Worm (Caenorhabditis elegans) whole organism, mixed stage, embryonic: ENCODE data around the gene acr-17.
"Not testable (repeated sequence)": the region's sequence is repeated elsewhere in the genome, so short reads cannot be mapped to it uniquely, and the experiment has no call there.

Experiments
- M03D4.4 ChIP-seq: sonication (generic microtip); optimal IDR thresholded peaks from 2 replicates; lab custom pipeline; 2017; ENCODE audit warnings: mild to moderate bottlenecking, missing genetic modification characterization, missing compliant biosample characterization
- bed-3 ChIP-seq: fragments of 200-800 bp; sonication (Bioruptor generic); optimal IDR thresholded peaks from 3 replicates; lab custom pipeline; 2018; ENCODE audit warnings: mild to moderate bottlenecking, missing genetic modification characterization, moderate library complexity, missing compliant biosample characterization
- blmp-1 ChIP-seq: fragments of 150-350 bp; optimal IDR thresholded peaks from 2 replicates; lab custom pipeline; 2014; ENCODE audit warnings: missing biosample characterization, missing genetic modification characterization
- ceh-39 ChIP-seq: fragments of 150-350 bp; optimal IDR thresholded peaks from 2 replicates; lab custom pipeline; 2014; ENCODE audit warnings: missing biosample characterization, missing genetic modification characterization
- ceh-43 ChIP-seq: fragments of 200-800 bp; sonication (Bioruptor generic); optimal IDR thresholded peaks from 2 replicates; lab custom pipeline; 2018; ENCODE audit warnings: mild to moderate bottlenecking, missing genetic modification characterization, moderate library complexity, missing compliant biosample characterization
- ceh-83 ChIP-seq: fragments of 200-800 bp; sonication (Bioruptor generic); optimal IDR thresholded peaks from 2 replicates; lab custom pipeline; 2018; ENCODE audit warnings: mild to moderate bottlenecking, missing genetic modification characterization, missing compliant biosample characterization
- ces-1 ChIP-seq: fragments of 150-350 bp; optimal IDR thresholded peaks from 2 replicates; lab custom pipeline; 2014; ENCODE audit warnings: missing biosample characterization, missing genetic modification reagents, missing genetic modification characterization
- cnd-1 ChIP-seq: fragments of 200-800 bp; sonication (Bioruptor generic); optimal IDR thresholded peaks from 2 replicates; lab custom pipeline; 2018; ENCODE audit warnings: mild to moderate bottlenecking, missing genetic modification characterization, missing compliant biosample characterization
- drap-1 ChIP-seq: fragments of 200-800 bp; sonication (Bioruptor generic); optimal IDR thresholded peaks from 3 replicates; lab custom pipeline; 2018; ENCODE audit warnings: mild to moderate bottlenecking, missing genetic modification characterization, missing compliant biosample characterization
- elt-1 ChIP-seq: sonication (generic microtip); optimal IDR thresholded peaks from 2 replicates; lab custom pipeline; 2017; ENCODE audit warnings: missing genetic modification characterization, mild to moderate bottlenecking, missing compliant biosample characterization, antibody characterized with exemption, moderate library complexity, borderline replicate concordance; ENCODE audit not compliant: insufficient read depth
- elt-3 ChIP-seq: fragments of 150-350 bp; optimal IDR thresholded peaks from 2 replicates; lab custom pipeline; 2014; ENCODE audit warnings: missing biosample characterization, missing genetic modification characterization
- flh-1 ChIP-seq: fragments of 200-800 bp; sonication (Bioruptor generic); optimal IDR thresholded peaks from 2 replicates; lab custom pipeline; 2018; ENCODE audit warnings: mild to moderate bottlenecking, missing genetic modification characterization, moderate library complexity, missing compliant biosample characterization
- hlh-1 ChIP-seq: fragments of 150-350 bp; optimal IDR thresholded peaks from 2 replicates; lab custom pipeline; 2014; ENCODE audit warnings: missing biosample characterization, missing genetic modification reagents, missing genetic modification characterization
- lin-13 ChIP-seq: fragments of 150-350 bp; optimal IDR thresholded peaks from 2 replicates; lab custom pipeline; 2014; ENCODE audit warnings: missing biosample characterization, missing genetic modification characterization
- lin-32 ChIP-seq: fragments of 200-800 bp; sonication (Bioruptor generic); optimal IDR thresholded peaks from 2 replicates; lab custom pipeline; 2018; ENCODE audit warnings: mild to moderate bottlenecking, missing genetic modification characterization, missing compliant biosample characterization
- lsy-2 ChIP-seq: fragments of 150-350 bp; optimal IDR thresholded peaks from 2 replicates; lab custom pipeline; 2014; ENCODE audit warnings: missing biosample characterization, missing genetic modification characterization
- mab-5 ChIP-seq: fragments of 150-350 bp; optimal IDR thresholded peaks from 2 replicates; lab custom pipeline; 2014; ENCODE audit warnings: missing biosample characterization, missing genetic modification characterization
- mep-1 ChIP-seq: fragments of 150-350 bp; optimal IDR thresholded peaks from 2 replicates; lab custom pipeline; 2017; ENCODE audit warnings: missing biosample characterization, missing genetic modification reagents, missing genetic modification characterization, inconsistent platforms
- nhr-12 ChIP-seq: fragments of 150-350 bp; optimal IDR thresholded peaks from 2 replicates; lab custom pipeline; 2014; ENCODE audit warnings: missing biosample characterization, missing genetic modification characterization
- nhr-2 ChIP-seq: fragments of 150-350 bp; optimal IDR thresholded peaks from 2 replicates; lab custom pipeline; 2014; ENCODE audit warnings: missing biosample characterization, missing genetic modification characterization
- nhr-237 ChIP-seq: fragments of 150-350 bp; optimal IDR thresholded peaks from 2 replicates; lab custom pipeline; 2014; ENCODE audit warnings: missing biosample characterization, missing genetic modification characterization
- nhr-28 ChIP-seq: fragments of 150-350 bp; optimal IDR thresholded peaks from 2 replicates; lab custom pipeline; 2014; ENCODE audit warnings: missing biosample characterization, missing genetic modification characterization
- nhr-76 ChIP-seq: sonication (generic microtip); optimal IDR thresholded peaks from 2 replicates; lab custom pipeline; 2017; ENCODE audit warnings: missing biosample characterization, missing genetic modification characterization
- pha-4 ChIP-seq: fragments of 150-350 bp; optimal IDR thresholded peaks from 2 replicates; lab custom pipeline; 2018; ENCODE audit warnings: missing biosample characterization, missing genetic modification reagents, missing genetic modification characterization
- sem-2 ChIP-seq: fragments of 200-800 bp; sonication (Bioruptor generic); optimal IDR thresholded peaks from 2 replicates; lab custom pipeline; 2018; ENCODE audit warnings: mild to moderate bottlenecking, missing genetic modification characterization, missing compliant biosample characterization
- snpc-4 ChIP-seq: fragments of 150-350 bp; optimal IDR thresholded peaks from 2 replicates; lab custom pipeline; 2014; ENCODE audit warnings: missing biosample characterization, missing genetic modification characterization
- sptf-1 ChIP-seq: sonication (generic microtip); optimal IDR thresholded peaks from 2 replicates; lab custom pipeline; 2017; ENCODE audit warnings: mild to moderate bottlenecking, missing genetic modification characterization, moderate library complexity, missing compliant biosample characterization
- unc-120 ChIP-seq: sonication (generic microtip); optimal IDR thresholded peaks from 2 replicates; lab custom pipeline; 2017; ENCODE audit warnings: missing genetic modification characterization, missing compliant biosample characterization; ENCODE audit not compliant: poor library complexity, severe bottlenecking
- unc-62 ChIP-seq: fragments of 150-350 bp; optimal IDR thresholded peaks from 2 replicates; lab custom pipeline; 2014; ENCODE audit warnings: missing biosample characterization, missing genetic modification reagents, missing genetic modification characterization
- zip-8 ChIP-seq: fragments of 150-350 bp; optimal IDR thresholded peaks from 2 replicates; lab custom pipeline; 2014; ENCODE audit warnings: missing biosample characterization, missing genetic modification characterization
- ztf-11 ChIP-seq: fragments of 150-350 bp; optimal IDR thresholded peaks from 2 replicates; lab custom pipeline; 2014; ENCODE audit warnings: missing biosample characterization, missing genetic modification characterization

Gene acr-17

ce11 chrV:2608352-2608751 is at the start of gene acr-17:
acr-17 (plus strand) TSS chrV:2608652.
- no peak for TF ChIP-seq unc-120
- TF ChIP-seq lin-13 (tag; lab: Kevin White, UChicago): no peak
- TF ChIP-seq drap-1 (GFP tag; lab: Kevin White, UChicago): no peak
- TF ChIP-seq sptf-1 (tag; lab: Kevin White, UChicago): no peak
- TF ChIP-seq pha-4: no peak
- TF ChIP-seq nhr-28: no peak
- no peak for TF ChIP-seq lsy-2 (tag; lab: Kevin White, UChicago)
- TF ChIP-seq zip-8: no peak
- no peak for TF ChIP-seq cnd-1 (tag; lab: Kevin White, UChicago)
- TF ChIP-seq, all 35 proteins: peak for 0

DNA sequence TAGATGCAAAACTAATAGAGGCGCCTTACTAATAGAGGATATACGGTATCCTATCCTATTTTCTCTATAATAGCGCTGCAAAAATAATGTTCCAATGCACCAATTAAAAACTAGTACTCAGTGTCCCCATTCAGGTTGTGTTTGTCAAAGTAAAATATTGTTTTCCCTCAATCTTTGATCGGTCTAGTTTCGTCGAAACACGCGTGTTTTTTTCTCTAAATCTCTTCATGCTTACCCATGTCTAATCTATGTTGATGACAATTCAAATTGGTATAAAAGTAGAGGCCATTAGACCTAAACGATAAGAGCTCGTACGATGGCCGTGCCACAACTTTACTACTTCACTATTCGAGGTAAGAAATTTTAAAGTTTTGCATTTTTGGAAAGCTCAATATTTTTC is 47.1 kb upstream of the acr-17 start, which contains the start of gene gst-10:
Gene gst-10 (plus strand): TSS at position 301 of the 400 bp plus-strand sequence.
- TF ChIP-seq sem-2; snpc-4 (tag; lab: Kevin White, UChicago); mep-1 (tag; lab: Kevin White, UChicago): not testable (repeated sequence)

ce11 chrV:2565525-2565924 is 42.9 kb upstream of the acr-17 start, which contains the start of gene Y45G12C.1:
Y45G12C.1 (plus strand) TSS chrV:2565683.
- TF ChIP-seq ztf-11 (tag; lab: Kevin White, UChicago): no peak
- TF ChIP-seq flh-1 (GFP tag; lab: Kevin White, UChicago): no peak
- TF ChIP-seq elt-1: no peak
- no peak for TF ChIP-seq nhr-76
- no peak for TF ChIP-seq lin-32 (GFP tag; lab: Kevin White, UChicago)
- no peak for TF ChIP-seq cnd-1 (tag; lab: Kevin White, UChicago)
- TF ChIP-seq nhr-12 (tag; lab: Kevin White, UChicago): no peak
- TF ChIP-seq blmp-1 (tag; lab: Kevin White, UChicago): no peak
- no peak for TF ChIP-seq sptf-1 (tag; lab: Kevin White, UChicago)
- no peak for TF ChIP-seq ceh-83
- TF ChIP-seq ceh-43 (GFP tag; lab: Kevin White, UChicago): no peak

- TF ChIP-seq lin-32 (GFP tag; lab: Kevin White, UChicago) (no peak), zip-8 (no peak), ceh-43 (GFP tag; lab: Kevin White, UChicago) (no peak), sem-2 (no peak)
- TF ChIP-seq, all 35 proteins: peak for 0
These were observed 37.8 kb upstream of the acr-17 start, which contains the start of gene srj-19 for ce11 chrV:2570643-2571042. srj-19 (minus strand) TSS chrV:2570743.

DNA sequence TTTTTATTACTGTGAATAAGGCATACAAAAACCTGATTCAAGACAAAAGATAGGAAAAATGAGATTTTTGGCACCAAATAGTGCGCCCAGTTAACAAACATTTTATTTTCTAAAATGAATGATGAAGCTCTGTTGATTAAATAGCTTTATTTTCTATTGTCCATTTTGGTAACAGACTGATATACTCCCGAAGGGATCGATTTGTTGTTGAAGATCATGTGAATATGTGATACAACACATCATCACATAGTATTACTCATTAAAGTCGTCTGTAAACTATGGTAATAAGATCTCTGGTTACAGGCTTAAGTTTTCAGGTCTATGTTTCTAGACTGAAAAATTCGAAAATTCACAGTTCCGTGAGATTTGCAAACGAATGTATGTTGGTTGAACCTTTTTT is 35.3 kb upstream of the acr-17 start, which contains the start of gene srj-20:
Gene srj-20 (minus strand): TSS at position 101 of the 400 bp plus-strand sequence.
- TF ChIP-seq elt-3 (tag; lab: Kevin White, UChicago) (no peak), mab-5 (tag; lab: Kevin White, UChicago) (no peak), zip-8 (no peak), cnd-1 (tag; lab: Kevin White, UChicago) (no peak)

DNA sequence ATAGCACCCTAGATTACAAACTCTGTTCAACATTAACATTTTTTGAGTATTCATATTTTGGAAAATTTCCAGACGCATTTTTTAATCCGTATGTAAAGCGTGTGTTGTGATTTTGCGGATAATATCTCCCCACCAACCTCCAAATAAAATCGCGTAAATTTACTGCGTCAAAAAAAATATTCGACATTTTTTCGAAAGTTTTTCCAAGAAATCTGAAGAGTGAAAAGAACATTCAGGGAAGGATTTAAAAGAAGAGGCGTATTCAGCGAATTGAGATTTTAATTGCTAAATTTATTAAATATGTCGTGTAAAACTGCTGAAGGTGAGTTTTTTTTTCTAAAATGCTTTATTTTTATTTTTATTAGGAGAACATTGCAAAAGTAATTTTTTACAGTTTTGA is 34.6 kb upstream of the acr-17 start, which contains the start of gene nhr-290:
Gene nhr-290 (plus strand): TSS at position 301 of the 400 bp plus-strand sequence.
- TF ChIP-seq ces-1 (GFP tag; lab: Kevin White, UChicago) (no peak), mep-1 (tag; lab: Kevin White, UChicago) (no peak), bed-3 (GFP tag; lab: Kevin White, UChicago) (no peak), ceh-39 (tag; lab: Kevin White, UChicago) (no peak), nhr-2 (no peak), mab-5 (tag; lab: Kevin White, UChicago) (no peak), nhr-12 (tag; lab: Kevin White, UChicago) (no peak), elt-1 (no peak), nhr-237 (tag; lab: Kevin White, UChicago) (no peak), M03D4.4 (tag; lab: Kevin White, UChicago) (no peak), hlh-1 (no peak), unc-62 (GFP tag; lab: Kevin White, UChicago) (no peak)
- TF ChIP-seq, all 35 proteins: peak for 0
